Worm (Caenorhabditis elegans) whole organism, L4 larva: Measurements from ENCODE around the gene D1054.1.

ENCODE experiments used
- R02D3.7 ChIP-seq: fragments of 150-350 bp; sonication (generic microtip); optimal IDR thresholded peaks from 3 replicates; lab custom pipeline; 2014; ENCODE audit warnings: missing biosample characterization, missing genetic modification characterization
- Y5F2A.4 ChIP-seq: fragments of 200-800 bp; sonication (Bioruptor generic); optimal IDR thresholded peaks from 2 replicates; lab custom pipeline; 2018; ENCODE audit warnings: mild to moderate bottlenecking, missing genetic modification characterization, missing compliant biosample characterization
- ama-1 ChIP-seq: fragments of 150-350 bp; optimal IDR thresholded peaks from 2 replicates; lab custom pipeline; 2014; ENCODE audit warnings: inconsistent platforms, mixed read lengths
- ceh-82 ChIP-seq: sonication (generic microtip); optimal IDR thresholded peaks from 2 replicates; lab custom pipeline; 2017; ENCODE audit warnings: missing biosample characterization, missing genetic modification characterization
- dpl-1 ChIP-seq: fragments of 150-350 bp; optimal IDR thresholded peaks from 2 replicates; lab custom pipeline; 2014; ENCODE audit warnings: missing biosample characterization, missing genetic modification reagents, missing genetic modification characterization
- lin-15B ChIP-seq: fragments of 150-350 bp; sonication (generic microtip); optimal IDR thresholded peaks from 3 replicates; lab custom pipeline; 2014; ENCODE audit warnings: missing biosample characterization, missing genetic modification characterization
- lin-38 ChIP-seq: fragments of 200-800 bp; sonication (Bioruptor generic); IDR thresholded peaks from 2 replicates; pipeline ENCODE4 v1.3.6; 2022; ENCODE audit warnings: missing genetic modification reagents, missing genetic modification characterization, missing compliant biosample characterization
- lin-39 ChIP-seq: fragments of 150-350 bp; optimal IDR thresholded peaks from 2 replicates; lab custom pipeline; 2014; ENCODE audit warnings: missing biosample characterization, missing genetic modification reagents, missing genetic modification characterization
- nhr-28 ChIP-seq: fragments of 150-350 bp; optimal IDR thresholded peaks from 2 replicates; lab custom pipeline; 2014; ENCODE audit warnings: missing biosample characterization, missing genetic modification characterization
- skn-1 ChIP-seq: fragments of 150-350 bp; optimal IDR thresholded peaks from 2 replicates; lab custom pipeline; 2014; ENCODE audit warnings: missing biosample characterization, missing genetic modification characterization
- zfp-3 ChIP-seq: fragments of 200-800 bp; sonication (Bioruptor generic); conservative IDR thresholded peaks from 2 replicates; pipeline ENCODE4 v1.3.6; 2022; ENCODE audit warnings: missing genetic modification reagents, missing genetic modification characterization, missing compliant biosample characterization
- ztf-11 ChIP-seq: fragments of 150-350 bp; optimal IDR thresholded peaks from 2 replicates; lab custom pipeline; 2014; ENCODE audit warnings: missing biosample characterization, missing genetic modification characterization

DNA sequence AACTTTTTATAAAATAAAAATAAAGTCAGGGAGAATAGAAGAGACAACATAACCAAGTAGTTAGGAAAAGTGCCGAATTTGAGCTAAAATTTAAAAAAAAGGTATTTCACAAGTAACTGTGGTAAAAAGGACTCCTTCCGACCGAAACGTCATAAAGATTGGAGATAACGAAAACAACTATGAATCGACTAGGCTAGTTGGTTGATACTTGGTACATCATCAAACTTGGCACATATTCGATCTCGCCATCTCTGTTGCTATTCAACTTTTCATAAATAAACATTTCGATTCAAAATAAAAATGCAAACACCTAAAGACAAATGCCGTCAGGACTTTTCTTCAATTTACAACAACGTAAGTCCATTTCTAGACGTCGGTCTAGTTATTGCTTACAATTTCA is 41.7 kb upstream of the D1054.1 start, which contains the start of gene C29A12.22:
- TF ChIP-seq zfp-3 = no peak
- no peak for TF ChIP-seq skn-1 (tag; lab: Kevin White, UChicago)
- TF ChIP-seq Y5F2A.4 (GFP tag; lab: Kevin White, UChicago) = no peak
- TF ChIP-seq ztf-11 = no peak
- TF ChIP-seq ama-1 (lab: Kevin White, UChicago) = no peak
- TF ChIP-seq lin-15B = no peak
- TF ChIP-seq lin-39 (tag; lab: Kevin White, UChicago) = no peak
- TF ChIP-seq R02D3.7 = no peak
- TF ChIP-seq ceh-82 (tag; lab: Kevin White, UChicago) = no peak
- no peak for TF ChIP-seq dpl-1 (GFP tag; lab: Kevin White, UChicago)
- no peak for TF ChIP-seq nhr-28 (tag; lab: Kevin White, UChicago)
- no peak for TF ChIP-seq lin-38 (GFP tag; lab: Robert Waterston, UW)
